Worm (Caenorhabditis elegans) whole organism, midembryonic: ENCODE measurements around the gene E03H12.7.

Experiments used
- T22C8.4 ChIP-seq: fragments of 200-800 bp; sonication (Bioruptor generic); IDR thresholded peaks from 2 replicates; pipeline ENCODE4 v1.3.6; 2022; ENCODE audit warnings: missing genetic modification characterization, missing compliant biosample characterization
- cog-1 ChIP-seq: sonication (generic microtip); optimal IDR thresholded peaks from 2 replicates; lab custom pipeline; 2016; ENCODE audit warnings: missing genetic modification characterization, missing compliant biosample characterization
- flt-1 ChIP-seq: fragments of 200-800 bp; sonication (Bioruptor generic); IDR thresholded peaks from 2 replicates; pipeline ENCODE4 v1.3.6; 2022; ENCODE audit warnings: missing genetic modification characterization, missing compliant biosample characterization
- klf-2 ChIP-seq: fragments of 200-800 bp; sonication (Bioruptor generic); conservative IDR thresholded peaks from 2 replicates; pipeline ENCODE4 v1.3.6; 2022; ENCODE audit warnings: missing genetic modification reagents, missing genetic modification characterization, missing compliant biosample characterization
- med-1 ChIP-seq: sonication (generic microtip); optimal IDR thresholded peaks from 2 replicates; lab custom pipeline; 2017; ENCODE audit warnings: missing genetic modification characterization, mild to moderate bottlenecking, missing compliant biosample characterization, antibody characterized with exemption, missing genetic modification reagents; ENCODE audit not compliant: insufficient read depth
- ref-1 ChIP-seq: fragments of 200-800 bp; sonication (Bioruptor generic); conservative IDR thresholded peaks from 2 replicates; pipeline ENCODE4 v1.3.6; 2022; ENCODE audit warnings: missing genetic modification reagents, missing genetic modification characterization, missing compliant biosample characterization
- tab-1 ChIP-seq: fragments of 200-800 bp; sonication (Bioruptor generic); IDR thresholded peaks from 2 replicates; pipeline ENCODE4 v1.3.6; 2022; ENCODE audit warnings: missing genetic modification characterization, missing compliant biosample characterization
- ztf-23 ChIP-seq: fragments of 200-800 bp; sonication (Bioruptor generic); IDR thresholded peaks from 2 replicates; pipeline ENCODE4 v1.3.6; 2022; ENCODE audit warnings: missing genetic modification reagents, missing genetic modification characterization, missing compliant biosample characterization
- ztf-29 ChIP-seq: fragments of 200-800 bp; sonication (Bioruptor generic); IDR thresholded peaks from 2 replicates; pipeline ENCODE4 v1.3.6; 2022; ENCODE audit warnings: missing genetic modification reagents, missing genetic modification characterization, missing compliant biosample characterization

The E03H12.7 gene

DNA sequence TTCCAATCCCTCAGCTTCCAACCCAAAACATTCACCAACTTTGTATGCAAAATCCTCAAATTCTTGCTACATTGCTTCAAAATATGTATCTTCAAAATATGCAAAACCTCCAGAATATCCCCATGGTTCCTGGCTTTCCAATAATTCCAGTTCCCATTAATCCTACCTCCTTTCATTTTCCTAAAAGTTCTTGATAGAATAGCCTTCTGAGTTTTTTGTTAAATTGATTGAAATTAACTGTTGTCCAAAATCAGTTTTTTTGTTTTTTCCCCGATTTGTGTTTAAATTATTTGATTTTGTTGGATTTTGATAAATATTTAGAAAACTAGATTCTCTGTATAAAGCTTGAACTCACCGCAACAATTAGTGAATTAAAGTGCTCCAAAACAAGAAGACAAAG, 16.7 kb upstream of the E03H12.7 start:
- TF ChIP-seq ztf-29 (GFP tag; lab: Robert Waterston, UW) = no peak
- no peak for TF ChIP-seq klf-2 (GFP tag; lab: Robert Waterston, UW)
- TF ChIP-seq tab-1 = no peak
- TF ChIP-seq med-1 = no peak
- TF ChIP-seq T22C8.4 (GFP tag; lab: Robert Waterston, UW) = no peak
- TF ChIP-seq cog-1 = no peak
- no peak for TF ChIP-seq flt-1
- TF ChIP-seq ztf-23 = no peak
- TF ChIP-seq ref-1 (GFP tag; lab: Robert Waterston, UW) = no peak

DNA sequence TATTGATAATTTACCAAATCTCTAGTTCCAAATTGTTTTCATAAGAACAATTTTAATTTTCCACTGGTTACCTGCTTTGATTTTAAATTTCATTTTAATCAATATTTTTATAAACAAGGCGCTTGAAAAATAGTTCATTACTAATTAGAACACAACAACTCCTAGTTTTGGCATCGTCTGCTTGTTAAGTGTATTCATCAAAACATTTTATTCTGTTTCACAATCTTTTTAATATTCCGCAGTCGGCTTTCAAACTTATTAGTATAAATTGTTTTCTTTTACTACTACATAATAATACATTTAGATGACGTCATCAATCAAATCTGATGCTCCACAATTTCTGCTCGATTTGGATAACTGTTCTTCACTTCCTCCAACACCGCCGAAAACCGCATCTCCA, 14.0 kb upstream of the E03H12.7 start, which contains the start of gene pes-1:
TSS of gene pes-1 (plus strand) at position 301 of the 400 bp plus-strand sequence.
- TF ChIP-seq tab-1 (no peak), ztf-29 (GFP tag; lab: Robert Waterston, UW) (no peak), med-1 (no peak), T22C8.4 (GFP tag; lab: Robert Waterston, UW) (no peak), cog-1 (no peak), flt-1 (no peak), ztf-23 (no peak), klf-2 (GFP tag; lab: Robert Waterston, UW) (no peak), ref-1 (GFP tag; lab: Robert Waterston, UW) (no peak)

DNA sequence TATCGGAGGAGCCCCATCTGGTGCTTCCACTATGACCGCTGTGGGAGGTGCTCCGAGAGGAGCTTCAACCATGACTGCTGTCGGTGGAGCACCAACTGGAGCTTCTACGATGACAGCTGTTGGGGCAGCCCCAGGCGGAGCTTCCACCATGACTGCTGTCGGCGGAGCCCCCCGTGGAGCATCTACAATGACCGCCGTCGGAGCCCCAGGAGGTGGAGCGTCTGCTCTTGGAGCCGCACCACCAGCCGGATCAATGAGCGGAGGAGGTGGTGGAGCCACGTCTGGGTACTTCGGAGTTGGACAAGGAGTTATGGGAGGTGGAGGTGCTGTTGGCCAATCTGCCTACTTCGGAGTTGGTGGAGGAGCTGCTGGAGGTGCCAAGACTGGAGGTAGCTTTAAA, 8.5 kb upstream of the E03H12.7 start:
- no peak for TF ChIP-seq T22C8.4 (GFP tag; lab: Robert Waterston, UW)
- no peak for TF ChIP-seq cog-1
- TF ChIP-seq tab-1 = no peak
- no peak for TF ChIP-seq ztf-29 (GFP tag; lab: Robert Waterston, UW)
- no peak for TF ChIP-seq klf-2 (GFP tag; lab: Robert Waterston, UW)
- TF ChIP-seq flt-1 = no peak
- TF ChIP-seq ref-1 (GFP tag; lab: Robert Waterston, UW) = no peak
- no peak for TF ChIP-seq ztf-23
- TF ChIP-seq med-1 = no peak

DNA sequence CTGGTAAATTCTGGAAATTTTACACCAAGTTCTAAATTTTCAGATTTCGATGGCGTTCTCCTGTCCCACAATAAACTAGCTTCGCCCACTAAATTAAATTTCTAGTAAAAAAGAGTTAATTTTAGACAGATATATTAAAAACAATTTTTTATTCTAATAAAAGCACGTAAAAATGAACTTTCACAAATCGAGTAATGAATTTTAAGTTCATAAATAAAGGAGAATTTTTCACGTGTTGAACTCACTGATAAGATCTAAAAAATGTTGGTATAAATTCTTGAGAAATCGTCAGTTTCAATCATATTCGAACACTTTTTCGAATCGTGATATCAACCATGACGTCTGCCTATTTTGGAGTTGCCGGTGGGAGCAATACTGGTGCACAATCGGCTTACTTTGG, 7.4 kb upstream of the E03H12.7 start, which contains the start of gene ssq-2:
TSS of gene ssq-2 (plus strand) at position 301 of the 400 bp plus-strand sequence.
- TF ChIP-seq klf-2 (GFP tag; lab: Robert Waterston, UW) (no peak), T22C8.4 (GFP tag; lab: Robert Waterston, UW) (no peak), tab-1 (no peak), flt-1 (no peak), ztf-23 (no peak), ref-1 (GFP tag; lab: Robert Waterston, UW) (no peak)

DNA sequence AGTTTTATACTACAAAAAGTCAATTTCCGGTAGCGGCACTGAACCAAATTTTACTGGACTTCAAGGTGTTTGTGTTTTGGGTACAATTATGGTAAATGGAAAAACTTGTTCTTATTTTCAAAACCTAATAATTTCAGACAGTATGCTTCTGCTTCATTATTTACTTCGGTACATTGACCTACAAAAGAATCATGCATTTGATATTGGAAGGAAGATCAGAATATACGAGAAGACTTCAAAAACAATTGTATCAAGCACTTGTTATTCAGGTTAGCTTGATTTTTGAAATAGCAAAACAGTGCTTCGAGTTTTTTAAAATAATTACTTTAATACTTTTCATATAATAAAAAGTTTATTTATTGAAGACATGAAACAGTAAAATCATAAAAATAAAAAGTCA, 4.7 kb upstream of the E03H12.7 start:
- TF ChIP-seq cog-1 = no peak
- TF ChIP-seq ztf-23 = no peak
- TF ChIP-seq klf-2 (GFP tag; lab: Robert Waterston, UW) = no peak
- TF ChIP-seq ref-1 (GFP tag; lab: Robert Waterston, UW) = no peak
- TF ChIP-seq tab-1 = no peak
- no peak for TF ChIP-seq med-1
- TF ChIP-seq T22C8.4 (GFP tag; lab: Robert Waterston, UW) = no peak
- TF ChIP-seq ztf-29 (GFP tag; lab: Robert Waterston, UW) = no peak
- no peak for TF ChIP-seq flt-1

DNA sequence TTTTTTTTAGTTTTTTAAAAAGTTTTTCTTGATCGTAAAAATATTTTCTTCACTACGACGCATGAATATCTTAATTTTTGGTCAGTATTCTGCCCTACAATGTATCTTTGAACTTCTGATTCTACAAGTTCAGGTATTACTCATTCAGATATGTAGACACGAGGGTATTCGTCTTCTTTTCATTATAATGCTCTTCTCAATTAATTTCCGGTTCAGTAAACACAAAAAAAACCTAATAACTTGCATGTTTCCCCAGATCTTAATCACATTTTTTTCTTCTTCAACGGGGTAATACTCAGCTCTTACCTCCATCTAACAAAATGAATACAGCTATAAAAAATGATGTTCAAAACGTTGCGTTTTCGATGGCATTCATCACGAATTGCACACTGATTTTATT, 3.7 kb upstream of the E03H12.7 start, which contains the start of gene str-162:
TSS of gene str-162 (plus strand) at position 301 of the 400 bp plus-strand sequence.
- no peak for TF ChIP-seq klf-2 (GFP tag; lab: Robert Waterston, UW)
- no peak for TF ChIP-seq med-1
- TF ChIP-seq flt-1 = no peak
- TF ChIP-seq T22C8.4 (GFP tag; lab: Robert Waterston, UW) = no peak
- no peak for TF ChIP-seq ztf-23
- no peak for TF ChIP-seq ref-1 (GFP tag; lab: Robert Waterston, UW)
- no peak for TF ChIP-seq tab-1
- no peak for TF ChIP-seq ztf-29 (GFP tag; lab: Robert Waterston, UW)
- no peak for TF ChIP-seq cog-1

DNA sequence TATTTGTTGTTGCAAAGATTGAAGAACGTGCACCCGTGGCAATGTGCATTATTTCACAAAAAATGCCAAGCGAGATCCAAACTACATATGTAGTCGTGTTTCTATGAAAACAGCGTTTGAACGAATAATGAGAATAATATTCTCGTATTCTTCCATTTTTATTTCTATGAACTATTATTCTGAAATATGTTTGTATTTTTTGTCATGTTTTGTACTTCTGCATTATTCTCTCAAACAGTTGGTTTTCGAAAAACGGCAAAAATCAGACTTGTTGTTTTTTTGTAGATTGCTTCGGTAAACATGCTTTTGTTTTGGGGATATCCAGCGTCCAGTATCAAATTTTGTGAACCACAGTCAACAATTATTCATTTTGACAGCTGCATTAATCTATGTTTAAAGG, 2.2 kb downstream of the E03H12.7 start, which contains the start of gene clec-177:
TSS of gene clec-177 (plus strand) at position 301 of the 400 bp plus-strand sequence.
- no peak for TF ChIP-seq med-1
- no peak for TF ChIP-seq cog-1
- TF ChIP-seq ztf-23 = no peak
- TF ChIP-seq ref-1 (GFP tag; lab: Robert Waterston, UW) = no peak
- TF ChIP-seq ztf-29 (GFP tag; lab: Robert Waterston, UW) = no peak
- TF ChIP-seq flt-1 = no peak
- no peak for TF ChIP-seq T22C8.4 (GFP tag; lab: Robert Waterston, UW)
- no peak for TF ChIP-seq klf-2 (GFP tag; lab: Robert Waterston, UW)

DNA sequence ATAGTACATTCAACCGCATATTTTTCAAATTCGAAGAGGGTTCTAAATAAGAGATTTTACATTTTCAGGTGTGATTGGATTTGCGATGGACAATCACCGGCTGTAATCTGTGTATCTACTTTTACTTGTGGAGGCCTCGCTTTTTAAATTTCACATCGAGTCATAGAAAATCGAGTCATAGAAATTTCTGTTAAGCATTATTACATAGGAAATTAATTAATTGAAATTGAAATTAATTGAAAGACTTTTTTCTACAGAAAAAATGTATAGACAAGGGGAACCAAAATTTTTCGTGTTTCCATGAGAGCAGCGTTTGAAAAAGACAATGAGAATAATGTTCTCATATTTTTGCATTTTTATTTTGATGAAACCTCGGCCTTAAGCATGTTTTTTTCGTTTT, 4.7 kb downstream of the E03H12.7 start, which contains the start of gene clec-176:
TSS of gene clec-176 (plus strand) at position 301 of the 400 bp plus-strand sequence.
- TF ChIP-seq klf-2 (GFP tag; lab: Robert Waterston, UW) = no peak
- TF ChIP-seq flt-1 = no peak
- no peak for TF ChIP-seq tab-1
- TF ChIP-seq cog-1 = no peak
- TF ChIP-seq med-1 = no peak
- TF ChIP-seq ztf-29 (GFP tag; lab: Robert Waterston, UW) = no peak
- no peak for TF ChIP-seq ref-1 (GFP tag; lab: Robert Waterston, UW)
- no peak for TF ChIP-seq ztf-23
- no peak for TF ChIP-seq T22C8.4 (GFP tag; lab: Robert Waterston, UW)

DNA sequence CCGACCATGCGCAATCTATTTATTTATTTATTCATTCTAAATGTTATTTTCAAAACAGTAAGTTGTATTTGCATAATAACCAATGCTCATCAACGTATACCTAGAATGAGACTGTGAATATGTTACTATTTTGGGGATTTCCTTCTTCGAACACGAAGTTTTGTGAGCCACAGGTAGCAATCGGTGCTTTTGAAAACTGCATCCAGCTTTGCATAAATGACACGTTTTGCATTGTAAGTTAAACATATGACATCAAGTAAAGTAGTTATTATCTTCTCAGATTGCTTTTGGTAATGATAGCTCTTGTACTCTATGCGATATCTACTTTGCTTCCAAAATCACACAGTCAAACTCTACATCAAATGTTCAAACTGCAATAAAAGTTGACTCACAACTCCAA, 6.0 kb downstream of the E03H12.7 start, which contains the start of gene E03H12.4:
TSS of gene E03H12.4 (plus strand) at position 120 of the 400 bp plus-strand sequence.
- no peak for TF ChIP-seq ref-1 (GFP tag; lab: Robert Waterston, UW)
- no peak for TF ChIP-seq med-1
- TF ChIP-seq ztf-23 = no peak
- no peak for TF ChIP-seq flt-1
- no peak for TF ChIP-seq klf-2 (GFP tag; lab: Robert Waterston, UW)
- TF ChIP-seq ztf-29 (GFP tag; lab: Robert Waterston, UW) = no peak
- no peak for TF ChIP-seq T22C8.4 (GFP tag; lab: Robert Waterston, UW)
- no peak for TF ChIP-seq tab-1
- no peak for TF ChIP-seq cog-1

DNA sequence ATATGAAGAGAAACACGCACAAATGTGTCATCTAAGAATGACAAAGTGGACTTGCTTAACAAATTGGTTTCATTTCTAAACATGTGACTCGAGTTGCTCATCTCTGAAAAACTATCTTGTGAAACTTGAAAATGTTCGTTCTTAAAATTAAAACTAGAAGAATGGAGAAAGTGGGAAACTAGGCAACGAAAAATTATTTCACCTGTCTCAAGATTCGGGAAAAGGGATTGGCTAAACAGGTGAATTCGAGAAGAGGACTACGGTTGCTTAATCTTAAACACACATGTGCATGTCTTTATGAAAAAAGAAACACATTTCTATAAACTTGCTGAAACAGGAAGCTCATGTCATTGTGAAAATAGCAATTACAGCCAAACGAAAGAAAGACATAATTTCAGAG, 7.4 kb downstream of the E03H12.7 start, which contains the start of gene srz-24:
TSS of gene srz-24 (minus strand) at position 101 of the 400 bp plus-strand sequence.
- no peak for TF ChIP-seq ztf-29 (GFP tag; lab: Robert Waterston, UW)
- TF ChIP-seq T22C8.4 (GFP tag; lab: Robert Waterston, UW) = no peak
- no peak for TF ChIP-seq flt-1
- TF ChIP-seq ref-1 (GFP tag; lab: Robert Waterston, UW) = no peak
- no peak for TF ChIP-seq klf-2 (GFP tag; lab: Robert Waterston, UW)
- no peak for TF ChIP-seq ztf-23
- no peak for TF ChIP-seq tab-1
- no peak for TF ChIP-seq cog-1
